Worm (Caenorhabditis elegans) whole organism, L1 larva: ENCODE results near the gene hipr-1.

Source experiments
- C04F5.9 ChIP-seq: sonication (generic microtip); optimal IDR thresholded peaks from 2 replicates; lab custom pipeline; 2016; ENCODE audit warnings: missing genetic modification characterization, missing compliant biosample characterization
- C16A3.4 ChIP-seq: fragments of 150-350 bp; optimal IDR thresholded peaks from 2 replicates; lab custom pipeline; 2014; ENCODE audit warnings: missing biosample characterization, missing genetic modification characterization
- Y116A8C.19 ChIP-seq: sonication (generic microtip); optimal IDR thresholded peaks from 2 replicates; lab custom pipeline; 2016; ENCODE audit warnings: missing compliant biosample characterization, missing genetic modification characterization, borderline replicate concordance
- blmp-1 ChIP-seq: fragments of 150-350 bp; optimal IDR thresholded peaks from 2 replicates; lab custom pipeline; 2014; ENCODE audit warnings: missing biosample characterization, missing genetic modification characterization
- ceh-63 ChIP-seq: fragments of 200-800 bp; sonication (Bioruptor generic); optimal IDR thresholded peaks from 2 replicates; lab custom pipeline; 2018; ENCODE audit warnings: mild to moderate bottlenecking, missing genetic modification characterization, missing compliant biosample characterization
- ceh-8 ChIP-seq: fragments of 200-800 bp; sonication (Bioruptor generic); optimal IDR thresholded peaks from 2 replicates; lab custom pipeline; 2018; ENCODE audit warnings: mild to moderate bottlenecking, missing genetic modification characterization, moderate library complexity, missing compliant biosample characterization
- ceh-82 ChIP-seq, 3 experiments: fragments of 150-350 bp in 1 of 3; sonication (generic microtip) in 2 of 3; optimal IDR thresholded peaks; 2 replicates each; lab custom pipeline; 2014 to 2017; ENCODE audit warnings: missing biosample characterization in 3 of 3, missing genetic modification characterization in 3 of 3
- ceh-90 ChIP-seq: sonication (generic microtip); optimal IDR thresholded peaks from 2 replicates; lab custom pipeline; 2016; ENCODE audit warnings: missing genetic modification characterization, missing compliant biosample characterization
- dpl-1 ChIP-seq, 3 experiments: fragments of 150-350 bp in 2 of 3; sonication (generic microtip) in 1 of 3; optimal IDR thresholded peaks; 2 replicates each; lab custom pipeline; 2014 to 2017; ENCODE audit warnings: missing biosample characterization in 3 of 3, missing genetic modification characterization in 3 of 3, missing genetic modification reagents in 3 of 3
- dsc-1 ChIP-seq: sonication (generic microtip); optimal IDR thresholded peaks from 2 replicates; lab custom pipeline; 2016; ENCODE audit warnings: mild to moderate bottlenecking, missing genetic modification characterization, missing compliant biosample characterization
- efl-1 ChIP-seq, 4 experiments: fragments of 150-350 bp; optimal IDR thresholded peaks in 3 of 4; peaks in 1 of 4; 1 replicate in 1 of 4; 2 replicates in 3 of 4; lab custom pipeline; 2014; ENCODE audit warnings: missing biosample characterization in 2 of 4, missing genetic modification characterization in 2 of 4, missing genetic modification reagents in 2 of 4
- egl-13 ChIP-seq: sonication (generic microtip); optimal IDR thresholded peaks from 2 replicates; lab custom pipeline; 2016; ENCODE audit warnings: missing genotype, missing genetic modification reagents, missing genetic modification characterization, missing compliant biosample characterization
- egl-27 ChIP-seq, 2 experiments: fragments of 150-350 bp in 1 of 2; sonication (generic microtip); optimal IDR thresholded peaks; 3 replicates each; lab custom pipeline; 2017 to 2018; ENCODE audit warnings: missing biosample characterization in 2 of 2, missing genetic modification characterization in 2 of 2, missing genetic modification reagents in 2 of 2
- elt-2 ChIP-seq: sonication (generic microtip); optimal IDR thresholded peaks from 2 replicates; lab custom pipeline; 2016; ENCODE audit warnings: missing genetic modification characterization, mild to moderate bottlenecking, inconsistent platforms, missing compliant biosample characterization, missing genetic modification reagents
- fkh-10 ChIP-seq: sonication (generic microtip); optimal IDR thresholded peaks from 2 replicates; lab custom pipeline; 2017; ENCODE audit warnings: missing biosample characterization, missing genetic modification reagents, missing genetic modification characterization
- fos-1 ChIP-seq: fragments of 150-350 bp; optimal IDR thresholded peaks from 2 replicates; lab custom pipeline; 2014; ENCODE audit warnings: missing biosample characterization, missing genetic modification characterization
- hlh-17 ChIP-seq: fragments of 200-800 bp; sonication (Bioruptor generic); optimal IDR thresholded peaks from 2 replicates; lab custom pipeline; 2018; ENCODE audit warnings: missing genetic modification characterization, mild to moderate bottlenecking, missing compliant biosample characterization, moderate library complexity, borderline replicate concordance
- hlh-4 ChIP-seq: sonication (generic microtip); optimal IDR thresholded peaks from 2 replicates; lab custom pipeline; 2016; ENCODE audit warnings: mild to moderate bottlenecking, missing genetic modification characterization, missing compliant biosample characterization
- hpl-2 ChIP-seq: fragments of 150-350 bp; optimal IDR thresholded peaks from 2 replicates; lab custom pipeline; 2014; ENCODE audit warnings: missing biosample characterization, missing genetic modification reagents, missing genetic modification characterization
- irx-1 ChIP-seq: sonication (generic microtip); optimal IDR thresholded peaks from 2 replicates; lab custom pipeline; 2016; ENCODE audit warnings: missing genetic modification characterization, missing compliant biosample characterization
- isw-1 ChIP-seq: fragments of 200-800 bp; sonication (Bioruptor generic); IDR thresholded peaks from 2 replicates; pipeline ENCODE4 v1.3.6; 2022; ENCODE audit warnings: missing genetic modification characterization, missing compliant biosample characterization
- jun-1 ChIP-seq: fragments of 150-350 bp; optimal IDR thresholded peaks from 2 replicates; lab custom pipeline; 2014; ENCODE audit warnings: missing biosample characterization, missing genetic modification reagents, missing genetic modification characterization
- lin-14 ChIP-seq: fragments of 200-800 bp; sonication (Bioruptor generic); optimal IDR thresholded peaks from 2 replicates; lab custom pipeline; 2018; ENCODE audit warnings: mild to moderate bottlenecking, missing genetic modification characterization, moderate library complexity, missing compliant biosample characterization
- lin-15B ChIP-seq: fragments of 150-350 bp; sonication (generic microtip); optimal IDR thresholded peaks from 3 replicates; lab custom pipeline; 2014; ENCODE audit warnings: missing biosample characterization, missing genetic modification characterization
- lin-35 ChIP-seq, 2 experiments: fragments of 150-350 bp; optimal IDR thresholded peaks; 2 replicates each; lab custom pipeline; 2014; ENCODE audit warnings: missing biosample characterization in 2 of 2, missing genetic modification characterization in 2 of 2, missing genetic modification reagents in 2 of 2
- lir-3 ChIP-seq: sonication (generic microtip); optimal IDR thresholded peaks from 2 replicates; lab custom pipeline; 2016; ENCODE audit warnings: mild to moderate bottlenecking, missing genetic modification characterization, moderate library complexity, missing compliant biosample characterization; ENCODE audit not compliant: poor library complexity
- mab-9 ChIP-seq: fragments of 200-800 bp; sonication (Bioruptor generic); IDR thresholded peaks from 2 replicates; pipeline ENCODE4 v1.3.6; 2022; ENCODE audit warnings: missing genetic modification reagents, missing genetic modification characterization, missing compliant biosample characterization
- mdl-1 ChIP-seq, 2 experiments: fragments of 150-350 bp; optimal IDR thresholded peaks; 2 replicates each; lab custom pipeline; 2014 to 2017; ENCODE audit warnings: missing biosample characterization in 2 of 2, missing genetic modification characterization in 2 of 2, inconsistent platforms in 1 of 2
- mef-2 ChIP-seq: fragments of 150-350 bp; optimal IDR thresholded peaks from 2 replicates; lab custom pipeline; 2014; ENCODE audit warnings: missing biosample characterization, missing genetic modification characterization
- nhr-11 ChIP-seq: fragments of 150-350 bp; optimal IDR thresholded peaks from 2 replicates; lab custom pipeline; 2014; ENCODE audit warnings: missing biosample characterization, missing genetic modification characterization
- nhr-12 ChIP-seq: sonication (generic microtip); optimal IDR thresholded peaks from 2 replicates; lab custom pipeline; 2017; ENCODE audit warnings: missing biosample characterization, missing genetic modification characterization
- nhr-19 ChIP-seq: fragments of 200-800 bp; sonication (Bioruptor generic); conservative IDR thresholded peaks from 2 replicates; pipeline ENCODE4 v1.3.6; 2022; ENCODE audit warnings: missing genetic modification characterization, missing compliant biosample characterization
- nhr-20 ChIP-seq: sonication (generic microtip); optimal IDR thresholded peaks from 2 replicates; lab custom pipeline; 2016; ENCODE audit warnings: mild to moderate bottlenecking, missing genetic modification characterization, missing compliant biosample characterization
- nhr-237 ChIP-seq: fragments of 150-350 bp; optimal IDR thresholded peaks from 2 replicates; lab custom pipeline; 2014; ENCODE audit warnings: missing biosample characterization, missing genetic modification characterization
- nhr-76 ChIP-seq: sonication (generic microtip); optimal IDR thresholded peaks from 2 replicates; lab custom pipeline; 2017; ENCODE audit warnings: missing biosample characterization, missing genetic modification characterization
- nhr-77 ChIP-seq: fragments of 150-350 bp; optimal IDR thresholded peaks from 2 replicates; lab custom pipeline; 2014; ENCODE audit warnings: missing biosample characterization, missing genetic modification characterization
- nhr-85 ChIP-seq: sonication (generic microtip); peaks from one replicate; lab custom pipeline; 2016; ENCODE audit warnings: missing genetic modification characterization, inconsistent platforms, missing compliant biosample characterization
- nhr-90 ChIP-seq: sonication (generic microtip); optimal IDR thresholded peaks from 2 replicates; lab custom pipeline; 2016; ENCODE audit warnings: mild to moderate bottlenecking, missing genetic modification characterization, missing compliant biosample characterization; ENCODE audit not compliant: poor library complexity
- pag-3 ChIP-seq: sonication (generic microtip); optimal IDR thresholded peaks from 2 replicates; lab custom pipeline; 2017; ENCODE audit warnings: missing genetic modification characterization, mild to moderate bottlenecking, missing compliant biosample characterization, antibody characterized with exemption, borderline replicate concordance; ENCODE audit not compliant: insufficient read depth
- pax-3 ChIP-seq: fragments of 200-800 bp; sonication (Bioruptor generic); optimal IDR thresholded peaks from 2 replicates; lab custom pipeline; 2018; ENCODE audit warnings: mild to moderate bottlenecking, missing genetic modification characterization, moderate library complexity, missing compliant biosample characterization
- rnt-1 ChIP-seq: sonication (generic microtip); optimal IDR thresholded peaks from 2 replicates; lab custom pipeline; 2016; ENCODE audit warnings: mild to moderate bottlenecking, missing genetic modification characterization, moderate library complexity, missing compliant biosample characterization
- skn-1 ChIP-seq: fragments of 150-350 bp; optimal IDR thresholded peaks from 2 replicates; lab custom pipeline; 2014; ENCODE audit warnings: missing biosample characterization, missing genetic modification characterization
- sox-4 ChIP-seq: sonication (generic microtip); optimal IDR thresholded peaks from 2 replicates; lab custom pipeline; 2016; ENCODE audit warnings: missing genetic modification characterization, missing compliant biosample characterization
- sptf-1 ChIP-seq: fragments of 150-350 bp; optimal IDR thresholded peaks from 2 replicates; lab custom pipeline; 2014; ENCODE audit warnings: missing biosample characterization, missing genetic modification characterization
- sup-37 ChIP-seq: fragments of 200-800 bp; sonication (Bioruptor generic); optimal IDR thresholded peaks from 2 replicates; lab custom pipeline; 2018; ENCODE audit warnings: mild to moderate bottlenecking, missing genetic modification characterization, missing compliant biosample characterization
- tlp-1 ChIP-seq: fragments of 150-350 bp; optimal IDR thresholded peaks from 2 replicates; lab custom pipeline; 2014; ENCODE audit warnings: missing biosample characterization, missing genetic modification characterization
- unc-130 ChIP-seq: fragments of 150-350 bp; optimal IDR thresholded peaks from 2 replicates; lab custom pipeline; 2017; ENCODE audit warnings: missing biosample characterization, missing genetic modification characterization, inconsistent platforms
- unc-86 ChIP-seq: sonication (generic microtip); optimal IDR thresholded peaks from 2 replicates; lab custom pipeline; 2016; ENCODE audit warnings: missing genetic modification characterization, missing compliant biosample characterization
- unc-98 ChIP-seq: fragments of 200-800 bp; sonication (Bioruptor generic); IDR thresholded peaks from 2 replicates; pipeline ENCODE4 v1.3.6; 2022; ENCODE audit warnings: missing genetic modification characterization, missing compliant biosample characterization
- zip-4 ChIP-seq: fragments of 200-800 bp; sonication (Bioruptor generic); optimal IDR thresholded peaks from 2 replicates; lab custom pipeline; 2018; ENCODE audit warnings: mild to moderate bottlenecking, missing genetic modification characterization, moderate library complexity, missing compliant biosample characterization
- ztf-11 ChIP-seq, 2 experiments: sonication (generic microtip); optimal IDR thresholded peaks; 2 replicates each; lab custom pipeline; 2016 to 2017; ENCODE audit warnings: missing genetic modification characterization in 2 of 2, missing biosample characterization in 1 of 2, missing compliant biosample characterization in 1 of 2
- ztf-4 ChIP-seq: fragments of 150-350 bp; optimal IDR thresholded peaks from 2 replicates; lab custom pipeline; 2014; ENCODE audit warnings: missing biosample characterization, missing genetic modification characterization

The hipr-1 gene

DNA sequence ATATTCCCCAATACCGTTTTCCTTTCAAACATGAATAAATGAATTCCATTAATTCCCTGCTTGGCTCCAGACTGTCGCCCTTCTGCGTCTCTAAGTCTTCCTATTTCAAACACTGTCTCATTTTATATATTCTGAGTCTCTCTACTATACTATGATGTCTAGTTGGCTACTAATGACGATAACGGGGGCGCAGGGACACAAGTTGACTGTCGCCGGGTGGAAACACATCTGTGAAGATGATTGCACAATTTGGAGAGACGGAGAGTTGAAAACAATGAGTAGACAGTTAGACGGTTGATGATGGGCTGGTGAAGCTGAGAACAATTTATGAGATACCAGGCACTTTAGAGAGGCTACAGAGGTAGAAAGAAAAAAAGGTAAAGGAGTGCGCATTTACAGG is 29.5 kb downstream of the hipr-1 start, which contains the start of gene sma-2 (continued):
- TF ChIP-seq egl-13 (tag; lab: Kevin White, UChicago) = no peak
- no peak for TF ChIP-seq unc-98 (GFP tag; lab: Robert Waterston, UW)
- no peak for TF ChIP-seq Y116A8C.19 (tag; lab: Kevin White, UChicago)
- peak; percentile 45 for TF ChIP-seq unc-130 (tag; lab: Kevin White, UChicago)
- TF ChIP-seq egl-27 (tag; optimal IDR thresholded peaks at IDR 0.05; lab: Kevin White, UChicago) = no peak
- TF ChIP-seq dsc-1 (tag; lab: Kevin White, UChicago) = no peak
- peak; percentile 10 for TF ChIP-seq irx-1 (tag; lab: Kevin White, UChicago)
- no peak for TF ChIP-seq unc-86
- TF ChIP-seq nhr-11 (tag; lab: Kevin White, UChicago) = no peak
- peak; percentile 27 to 78 for TF ChIP-seq lin-35 (GFP tag; optimal IDR thresholded peaks at IDR 0.05; lab: Kevin White, UChicago)
- TF ChIP-seq skn-1 (tag; lab: Kevin White, UChicago) = peak; percentile 14
- TF ChIP-seq nhr-12 = no peak
- peak; percentile 87 for TF ChIP-seq elt-2 (tag; lab: Kevin White, UChicago)
- TF ChIP-seq pax-3 (tag; lab: Kevin White, UChicago) = no peak
- TF ChIP-seq ceh-63 (GFP tag; lab: Kevin White, UChicago) = no peak
- no peak for TF ChIP-seq hlh-4 (tag; lab: Kevin White, UChicago)
- peak; percentile 85 for TF ChIP-seq nhr-20
- TF ChIP-seq tlp-1 (tag; lab: Kevin White, UChicago) = no peak
- TF ChIP-seq lin-15B (tag; lab: Kevin White, UChicago) = no peak
- no peak for TF ChIP-seq nhr-237 (tag; lab: Kevin White, UChicago)
- TF ChIP-seq sptf-1 (tag; lab: Kevin White, UChicago) = no peak
- peak in 1 of 2 experiments; percentile 36 for TF ChIP-seq mdl-1 (tag; optimal IDR thresholded peaks at IDR 0.05; lab: Kevin White, UChicago)
- no peak for TF ChIP-seq ceh-90 (tag; lab: Kevin White, UChicago)
- TF ChIP-seq ceh-8 = no peak
- no peak for TF ChIP-seq mef-2 (tag; lab: Kevin White, UChicago)
- TF ChIP-seq C16A3.4 (tag; lab: Kevin White, UChicago) = peak; percentile 41
- TF ChIP-seq pag-3 (tag; lab: Kevin White, UChicago) = no peak
- peak in 1 of 2 experiments; percentile 22 for TF ChIP-seq ztf-11 (tag; optimal IDR thresholded peaks at IDR 0.05; lab: Kevin White, UChicago)
- TF ChIP-seq zip-4 (GFP tag; lab: Kevin White, UChicago) = no peak
- TF ChIP-seq fos-1 = no peak
- peak; percentile 21 for TF ChIP-seq lir-3 (tag; lab: Kevin White, UChicago)
- no peak for TF ChIP-seq mab-9 (GFP tag; lab: Robert Waterston, UW)
- no peak for TF ChIP-seq sox-4 (tag; lab: Kevin White, UChicago)
- TF ChIP-seq hlh-17 = no peak
- TF ChIP-seq nhr-76 (tag; lab: Kevin White, UChicago) = no peak
- TF ChIP-seq efl-1 (optimal IDR thresholded peaks at IDR 0.05; lab: Kevin White, UChicago) = peak; percentile 54 to 55
- TF ChIP-seq efl-1 (GFP tag; optimal IDR thresholded peaks at IDR 0.05 in 1 of 2; lab: Kevin White, UChicago) = peak in 1 of 2 experiments; percentile 94
- peak; percentile 53 for TF ChIP-seq hpl-2
- peak in 1 of 3 experiments; percentile 43 for TF ChIP-seq ceh-82 (tag; optimal IDR thresholded peaks at IDR 0.05; lab: Kevin White, UChicago)
- peak; percentile 2 to 49 (median 42) for TF ChIP-seq dpl-1 (GFP tag; optimal IDR thresholded peaks at IDR 0.05; lab: Kevin White, UChicago)
- TF ChIP-seq ztf-4 (tag; lab: Kevin White, UChicago) = peak; percentile 14
- TF ChIP-seq nhr-90 = peak; percentile 76
- TF ChIP-seq fkh-10 (GFP tag; lab: Kevin White, UChicago) = no peak
- TF ChIP-seq rnt-1 (tag; lab: Kevin White, UChicago) = peak; percentile 12
- peak; percentile 53 for TF ChIP-seq nhr-77 (tag; lab: Kevin White, UChicago)
- TF ChIP-seq blmp-1 (tag; lab: Kevin White, UChicago) = peak; percentile 84
- TF ChIP-seq nhr-85 (tag; lab: Kevin White, UChicago) = peak; percentile 80
- no peak for TF ChIP-seq sup-37 (GFP tag; lab: Kevin White, UChicago)
- peak; percentile 34 for TF ChIP-seq jun-1
- no peak for TF ChIP-seq isw-1 (GFP tag; lab: Robert Waterston, UW)
- peak; percentile 48 for TF ChIP-seq nhr-19 (GFP tag; lab: Robert Waterston, UW)
- TF ChIP-seq C04F5.9 (tag; lab: Kevin White, UChicago) = no peak
- peak; percentile 81 for TF ChIP-seq lin-14 (GFP tag; lab: Kevin White, UChicago)
